Fruit fly (Drosophila melanogaster): ENCODE data around the gene CG3961.

The CG3961 gene

dm6 chr3L:18867521-18867920, 22.8 kb downstream of the CG3961 start, which contains the start of gene Dysb (continued):
- TF ChIP-seq gce (GFP tag; IDR thresholded peaks at IDR 0.05): peak; percentile 90
- peak; percentile 88 for TF ChIP-seq CG2120 (GFP tag; optimal IDR thresholded peaks at IDR 0.05)
- peak; percentile 82 for TF ChIP-seq sqz (GFP tag; optimal IDR thresholded peaks at IDR 0.05)
- TF ChIP-seq slou (GFP tag; optimal IDR thresholded peaks at IDR 0.05): peak; percentile 21
- peak; percentile 83 for TF ChIP-seq Hr3 (GFP tag; optimal IDR thresholded peaks at IDR 0.05)
- TF ChIP-seq Six4 (GFP tag; optimal IDR thresholded peaks at IDR 0.05): peak; percentile 72
- TF ChIP-seq ci (GFP tag; IDR thresholded peaks at IDR 0.05): peak; percentile 95
- TF ChIP-seq hb (GFP tag; IDR thresholded peaks at IDR 0.05; ENCODE audit: partially characterized antibody): no peak
- TF ChIP-seq nom (GFP tag; optimal IDR thresholded peaks at IDR 0.05): peak; percentile 87
- no peak for TF ChIP-seq vnd (GFP tag; IDR thresholded peaks at IDR 0.05; ENCODE audit: partially characterized antibody)
- peak in 1 of 3 experiments; percentile 68 for TF ChIP-seq Stat92E (GFP tag; optimal IDR thresholded peaks at IDR 0.05)
- TF ChIP-seq CG9932 (GFP tag; IDR thresholded peaks at IDR 0.05): peak; percentile 92
- peak; percentile 43 for TF ChIP-seq CG13123 (GFP tag; optimal IDR thresholded peaks at IDR 0.05)
- peak; percentile 33 for TF ChIP-seq CG8290 (GFP tag; optimal IDR thresholded peaks at IDR 0.05)
- TF ChIP-seq CG8290 (tag; optimal IDR thresholded peaks at IDR 0.05): peak in 1 of 2 experiments; percentile 85
- no peak for TF ChIP-seq disco-r (GFP tag; optimal IDR thresholded peaks at IDR 0.05)
- TF ChIP-seq klu (GFP tag; IDR thresholded peaks at IDR 0.05): peak; percentile 66
- no peak for TF ChIP-seq en (GFP tag; optimal IDR thresholded peaks at IDR 0.05)
- TF ChIP-seq ham (GFP tag; IDR thresholded peaks at IDR 0.05): no peak
- TF ChIP-seq CG10462 (GFP tag; optimal IDR thresholded peaks at IDR 0.05): peak; percentile 45
- peak; percentile 88 for TF ChIP-seq CG14050 (GFP tag; IDR thresholded peaks at IDR 0.05)
- TF ChIP-seq CG6689 (GFP tag; IDR thresholded peaks at IDR 0.05): peak; percentile 86
- no peak for TF ChIP-seq CG16813 (GFP tag; IDR thresholded peaks at IDR 0.05; ENCODE audit: partially characterized antibody)
- peak; percentile 91 for TF ChIP-seq tgo (GFP tag; IDR thresholded peaks at IDR 0.05)
- peak; percentile 52 for TF ChIP-seq CG8281 (tag; optimal IDR thresholded peaks at IDR 0.05)
- peak; percentile 38 for TF ChIP-seq CG6654 (GFP tag; optimal IDR thresholded peaks at IDR 0.05)
- no peak for TF ChIP-seq dm (GFP tag; optimal IDR thresholded peaks at IDR 0.05)
- TF ChIP-seq CG6765 (GFP tag; optimal IDR thresholded peaks at IDR 0.05): peak; percentile 79
- peak; percentile 73; the same call in 2 of the 3 replicates for TF ChIP-seq CG6175 (GFP tag; IDR thresholded peaks at IDR 0.05)
- TF ChIP-seq CG10147 (GFP tag; optimal IDR thresholded peaks at IDR 0.05): peak; percentile 81
- no peak for TF ChIP-seq CG3065 (GFP tag; optimal IDR thresholded peaks at IDR 0.05)
- TF ChIP-seq ara (GFP tag; IDR thresholded peaks at IDR 0.05): peak; percentile 88
- peak; percentile 89 for TF ChIP-seq CoRest (tag; optimal IDR thresholded peaks at IDR 0.05)
- no peak for TF ChIP-seq Hey (tag; optimal IDR thresholded peaks at IDR 0.05)
- TF ChIP-seq ttk (GFP tag; IDR thresholded peaks at IDR 0.05): no peak; the same call in 1 of the 2 replicates
- peak; percentile 90 for TF ChIP-seq CG2678 (tag; optimal IDR thresholded peaks at IDR 0.05)
- peak; percentile 64 for TF ChIP-seq Deaf1 (tag; optimal IDR thresholded peaks at IDR 0.05)
- no peak; the same call in 1 of the 2 replicates for TF ChIP-seq CG9215 (GFP tag; IDR thresholded peaks at IDR 0.05)
- TF ChIP-seq ap (GFP tag; IDR thresholded peaks at IDR 0.05): peak; percentile 82
- TF ChIP-seq CG12769 (tag; optimal IDR thresholded peaks at IDR 0.05): peak; percentile 69
- TF ChIP-seq mam (GFP tag; optimal IDR thresholded peaks at IDR 0.05): peak; percentile 75
- peak; percentile 24; the same call in 1 of the 2 replicates for TF ChIP-seq unc-4 (GFP tag; IDR thresholded peaks at IDR 0.05; ENCODE audit: partially characterized antibody)
- TF ChIP-seq Xrp1 (GFP tag; IDR thresholded peaks at IDR 0.05): peak; percentile 95
- TF ChIP-seq CG10565 (GFP tag; optimal IDR thresholded peaks at IDR 0.05): no peak
- TF ChIP-seq Myb (GFP tag; optimal IDR thresholded peaks at IDR 0.05): peak; percentile 4
- peak; percentile 92 for TF ChIP-seq CG16779 (GFP tag; IDR thresholded peaks at IDR 0.05)
- peak; percentile 85 for TF ChIP-seq al (GFP tag; IDR thresholded peaks at IDR 0.05)
- peak; percentile 90 for TF ChIP-seq tap (tag; optimal IDR thresholded peaks at IDR 0.05)
- TF ChIP-seq tio (GFP tag; optimal IDR thresholded peaks at IDR 0.05): peak; percentile 67
- TF ChIP-seq wek (GFP tag; optimal IDR thresholded peaks at IDR 0.05): peak; percentile 32
- peak; percentile 17 for TF ChIP-seq CG4854 (GFP tag; optimal IDR thresholded peaks at IDR 0.05)
- peak; percentile 69; the same call in 1 of the 2 replicates for TF ChIP-seq danr (GFP tag; IDR thresholded peaks at IDR 0.05)

Data from whole organism, embryonic.